Fruit fly (Drosophila melanogaster) whole organism, embryonic: ENCODE data around the gene CG46439.

Experiments used
- Aef1 ChIP-seq: fragments of 200-800 bp; sonication (Bioruptor generic); IDR thresholded peaks from 3 replicates; pipeline ENCODE4 v1.3.6; 2022; ENCODE audit warnings: missing biosample characterization, missing genetic modification characterization
- Asciz ChIP-seq: fragments of 200-800 bp; sonication (Bioruptor generic); optimal IDR thresholded peaks from 2 replicates; lab custom pipeline; 2017; ENCODE audit warnings: missing biosample characterization, mild to moderate bottlenecking, missing genetic modification characterization, missing genetic modification reagents
- CG11560 ChIP-seq: fragments of 200-800 bp; sonication (Bioruptor generic); IDR thresholded peaks from 3 replicates; pipeline ENCODE4 v1.3.6; 2022; ENCODE audit warnings: missing biosample characterization, missing genetic modification characterization
- CG12071 ChIP-seq: fragments of 200-800 bp; sonication (Bioruptor generic); optimal IDR thresholded peaks from 3 replicates; lab custom pipeline; 2018; ENCODE audit warnings: missing biosample characterization, mild to moderate bottlenecking, missing genetic modification characterization
- CG13123 ChIP-seq: fragments of 200-800 bp; sonication (Bioruptor generic); optimal IDR thresholded peaks from 2 replicates; lab custom pipeline; 2016; ENCODE audit warnings: missing biosample characterization, missing genetic modification characterization
- CG17186 ChIP-seq: fragments of 200-800 bp; sonication (Bioruptor generic); optimal IDR thresholded peaks from 3 replicates; lab custom pipeline; 2017; ENCODE audit warnings: missing biosample characterization, missing genetic modification reagents, missing genetic modification characterization
- CG17328 ChIP-seq: fragments of 200-800 bp; sonication (Bioruptor generic); IDR thresholded peaks from 2 replicates; pipeline ENCODE4 v1.3.6; 2022; ENCODE audit warnings: missing biosample characterization, missing genetic modification characterization
- CG2889 ChIP-seq: fragments of 200-800 bp; sonication (Bioruptor generic); IDR thresholded peaks from 3 replicates; pipeline ENCODE4 v1.3.6; 2022; ENCODE audit warnings: missing biosample characterization, missing genetic modification characterization
- CG30403 ChIP-seq: fragments of 200-800 bp; sonication (Bioruptor generic); optimal IDR thresholded peaks from 3 replicates; lab custom pipeline; 2016; ENCODE audit warnings: missing biosample characterization, missing genetic modification characterization
- CG3163 ChIP-seq: fragments of 200-800 bp; sonication (Bioruptor generic); optimal IDR thresholded peaks from 3 replicates; lab custom pipeline; 2016; ENCODE audit warnings: missing biosample characterization, missing genetic modification characterization
- CG3847 ChIP-seq: fragments of 200-800 bp; sonication (Bioruptor generic); IDR thresholded peaks from 2 replicates; pipeline ENCODE4 v1.3.6; 2022; ENCODE audit warnings: missing biosample characterization, missing genetic modification characterization
- CG4282 ChIP-seq: fragments of 200-800 bp; sonication (Bioruptor generic); optimal IDR thresholded peaks from 2 replicates; lab custom pipeline; 2016; ENCODE audit warnings: missing biosample characterization, missing genetic modification characterization
- CG6791 ChIP-seq: fragments of 200-800 bp; sonication (Bioruptor generic); IDR thresholded peaks from 3 replicates; pipeline ENCODE4 v1.3.6; 2022; ENCODE audit warnings: missing biosample characterization, missing genetic modification characterization; ENCODE audit not compliant: partially characterized antibody
- CG7928 ChIP-seq: fragments of 200-800 bp; sonication (Bioruptor generic); optimal IDR thresholded peaks from 2 replicates; lab custom pipeline; 2017; ENCODE audit warnings: missing biosample characterization, mild to moderate bottlenecking, missing genetic modification characterization
- CG8944 ChIP-seq: fragments of 200-800 bp; sonication (Bioruptor generic); optimal IDR thresholded peaks from 3 replicates; lab custom pipeline; 2016; ENCODE audit warnings: missing biosample characterization, missing genetic modification characterization
- CG9215 ChIP-seq: fragments of 200-800 bp; sonication (Bioruptor generic); IDR thresholded peaks from 2 replicates; pipeline ENCODE4 v1.3.6; 2022; ENCODE audit warnings: missing biosample characterization, missing genetic modification characterization
- D ChIP-seq, 2 experiments: fragments of 200-800 bp in 1 of 2; fragments of >200 bp in 1 of 2; sonication (Bioruptor generic) in 1 of 2; optimal IDR thresholded peaks; 2 replicates in 1 of 2; 3 replicates in 1 of 2; lab custom pipeline; 2017; ENCODE audit warnings: mild to moderate bottlenecking in 1 of 2, missing biosample characterization in 1 of 2, missing genetic modification characterization in 1 of 2, missing genetic modification reagents in 1 of 2
- D19A ChIP-seq: fragments of 200-800 bp; optimal IDR thresholded peaks from 3 replicates; lab custom pipeline; 2019; ENCODE audit warnings: missing biosample characterization, mild to moderate bottlenecking, missing genetic modification characterization, moderate library complexity
- D19B ChIP-seq: fragments of 200-800 bp; sonication (Bioruptor generic); optimal IDR thresholded peaks from 2 replicates; lab custom pipeline; 2017; ENCODE audit warnings: missing biosample characterization, mild to moderate bottlenecking, missing genetic modification characterization
- Dip2 ChIP-seq: fragments of 200-800 bp; sonication (Bioruptor generic); IDR thresholded peaks from 2 replicates; pipeline ENCODE4 v1.3.6; 2022; ENCODE audit warnings: missing biosample characterization, missing genetic modification characterization
- Dp ChIP-seq: fragments of 200-800 bp; sonication (Bioruptor generic); optimal IDR thresholded peaks from 2 replicates; lab custom pipeline; 2018; ENCODE audit warnings: missing biosample characterization, mild to moderate bottlenecking, missing genetic modification characterization, moderate library complexity
- Fer1 ChIP-seq: fragments of 200-800 bp; sonication (Bioruptor generic); optimal IDR thresholded peaks from 2 replicates; lab custom pipeline; 2017; ENCODE audit warnings: missing biosample characterization, mild to moderate bottlenecking, missing genetic modification characterization
- Fer2 ChIP-seq: fragments of 200-800 bp; sonication (Bioruptor generic); optimal IDR thresholded peaks from 2 replicates; lab custom pipeline; 2018; ENCODE audit warnings: missing biosample characterization, mild to moderate bottlenecking, missing genetic modification characterization, moderate library complexity
- HHEX ChIP-seq: fragments of 200-800 bp; sonication (Bioruptor generic); optimal IDR thresholded peaks from 3 replicates; lab custom pipeline; 2017; ENCODE audit warnings: missing biosample characterization, mild to moderate bottlenecking, missing genetic modification characterization, missing genetic modification reagents
- NC2α ChIP-seq: fragments of 200-800 bp; sonication (Bioruptor generic); optimal IDR thresholded peaks from 2 replicates; lab custom pipeline; 2016; ENCODE audit warnings: missing biosample characterization, missing genetic modification characterization
- Poxn ChIP-seq: fragments of 200-800 bp; sonication (Bioruptor generic); IDR thresholded peaks from 2 replicates; pipeline ENCODE4 v1.3.6; 2022; ENCODE audit warnings: missing biosample characterization, missing genetic modification characterization
- Scr ChIP-seq: fragments of 200-800 bp; sonication (Bioruptor generic); IDR thresholded peaks from 2 replicates; pipeline ENCODE4 v1.3.6; 2022; ENCODE audit warnings: missing biosample characterization, missing genetic modification characterization; ENCODE audit not compliant: partially characterized antibody
- az2 ChIP-seq: fragments of 200-800 bp; sonication (Bioruptor generic); optimal IDR thresholded peaks from 3 replicates; lab custom pipeline; 2016; ENCODE audit warnings: missing biosample characterization, missing genetic modification characterization
- bab2 ChIP-seq: fragments of 200-800 bp; sonication (Bioruptor generic); optimal IDR thresholded peaks from 2 replicates; lab custom pipeline; 2016; ENCODE audit warnings: missing biosample characterization, missing genetic modification characterization
- cg ChIP-seq: fragments of 200-800 bp; sonication (Bioruptor generic); optimal IDR thresholded peaks from 3 replicates; lab custom pipeline; 2019; ENCODE audit warnings: missing biosample characterization, mild to moderate bottlenecking, missing genetic modification characterization, moderate library complexity
- chm ChIP-seq: fragments of 200-800 bp; sonication (Bioruptor generic); IDR thresholded peaks from 2 replicates; pipeline ENCODE4 v1.3.6; 2022; ENCODE audit warnings: missing biosample characterization, missing genetic modification characterization
- da ChIP-seq: fragments of 200-800 bp; sonication (Bioruptor generic); optimal IDR thresholded peaks from 2 replicates; lab custom pipeline; 2016; ENCODE audit warnings: missing biosample characterization, missing genetic modification characterization
- dan ChIP-seq: fragments of 200-800 bp; sonication (Bioruptor generic); IDR thresholded peaks from 2 replicates; pipeline ENCODE4 v1.3.6; 2022; ENCODE audit warnings: missing biosample characterization, missing genetic modification characterization
- danr ChIP-seq: fragments of 200-800 bp; sonication (Bioruptor generic); IDR thresholded peaks from 2 replicates; pipeline ENCODE4 v1.3.6; 2022; ENCODE audit warnings: missing biosample characterization, missing genetic modification characterization
- fd3F ChIP-seq: fragments of 200-800 bp; sonication (Bioruptor generic); optimal IDR thresholded peaks from 2 replicates; lab custom pipeline; 2018; ENCODE audit warnings: missing biosample characterization, mild to moderate bottlenecking, missing genetic modification characterization, moderate library complexity
- fd64A ChIP-seq: fragments of 200-800 bp; sonication (Bioruptor generic); optimal IDR thresholded peaks from 3 replicates; lab custom pipeline; 2018; ENCODE audit warnings: missing biosample characterization, mild to moderate bottlenecking, missing genetic modification characterization
- gfzf ChIP-seq: fragments of 200-800 bp; sonication (Bioruptor generic); optimal IDR thresholded peaks from 2 replicates; lab custom pipeline; 2016; ENCODE audit warnings: missing biosample characterization, mild to moderate bottlenecking, missing genetic modification characterization, moderate library complexity
- gsb ChIP-seq: fragments of 200-800 bp; sonication (Bioruptor generic); IDR thresholded peaks from 2 replicates; pipeline ENCODE4 v1.3.6; 2022; ENCODE audit warnings: missing biosample characterization, missing genetic modification characterization
- hbn ChIP-seq: fragments of 200-800 bp; sonication (Bioruptor generic); IDR thresholded peaks from 2 replicates; pipeline ENCODE4 v1.3.6; 2022; ENCODE audit warnings: missing biosample characterization, missing genetic modification characterization; ENCODE audit not compliant: partially characterized antibody
- jigr1 ChIP-seq: fragments of 200-800 bp; sonication (Bioruptor generic); IDR thresholded peaks from 3 replicates; pipeline ENCODE4 v1.3.6; 2022; ENCODE audit warnings: missing biosample characterization, missing genetic modification characterization
- maf-S ChIP-seq: fragments of 200-800 bp; sonication (Bioruptor generic); optimal IDR thresholded peaks from 2 replicates; lab custom pipeline; 2016; ENCODE audit warnings: missing biosample characterization, missing genetic modification characterization
- nmo ChIP-seq: fragments of 200-800 bp; sonication (Bioruptor generic); optimal IDR thresholded peaks from 2 replicates; lab custom pipeline; 2018; ENCODE audit warnings: missing biosample characterization, mild to moderate bottlenecking, missing genetic modification characterization, moderate library complexity
- onecut ChIP-seq: fragments of 200-800 bp; sonication (Bioruptor generic); IDR thresholded peaks from 2 replicates; pipeline ENCODE4 v1.3.6; 2022; ENCODE audit warnings: missing biosample characterization, missing genetic modification characterization
- sd ChIP-seq: fragments of 200-800 bp; sonication (Bioruptor generic); optimal IDR thresholded peaks from 3 replicates; lab custom pipeline; 2018; ENCODE audit warnings: missing biosample characterization, mild to moderate bottlenecking, missing genetic modification characterization, moderate library complexity
- sens ChIP-seq: fragments of 200-800 bp; sonication (Bioruptor generic); peaks from one replicate; lab custom pipeline; 2016; ENCODE audit warnings: missing biosample characterization, missing genetic modification characterization
- slp2 ChIP-seq: fragments of 200-800 bp; sonication (Bioruptor generic); optimal IDR thresholded peaks from 2 replicates; lab custom pipeline; 2016; ENCODE audit warnings: missing biosample characterization, missing genetic modification characterization
- so ChIP-seq: fragments of 200-800 bp; sonication (Bioruptor generic); IDR thresholded peaks from 3 replicates; pipeline ENCODE4 v1.3.6; 2022; ENCODE audit warnings: missing biosample characterization, missing genetic modification characterization
- sob ChIP-seq: fragments of 200-800 bp; sonication (Bioruptor generic); IDR thresholded peaks from 2 replicates; pipeline ENCODE4 v1.3.6; 2022; ENCODE audit warnings: missing biosample characterization, missing genetic modification characterization
- stc ChIP-seq: fragments of 200-800 bp; sonication (Bioruptor generic); IDR thresholded peaks from 2 replicates; pipeline ENCODE4 v1.3.6; 2022; ENCODE audit warnings: missing biosample characterization, missing genetic modification characterization
- sug ChIP-seq: fragments of 200-800 bp; optimal IDR thresholded peaks from 2 replicates; lab custom pipeline; 2019; ENCODE audit warnings: missing biosample characterization, mild to moderate bottlenecking, missing genetic modification characterization, moderate library complexity
- tup ChIP-seq: fragments of 200-800 bp; sonication (Bioruptor generic); optimal IDR thresholded peaks from 2 replicates; lab custom pipeline; 2016; ENCODE audit warnings: missing biosample characterization, mild to moderate bottlenecking, missing genetic modification characterization, moderate library complexity
- zfh2 ChIP-seq: fragments of 200-800 bp; sonication (Bioruptor generic); optimal IDR thresholded peaks from 2 replicates; lab custom pipeline; 2016; ENCODE audit warnings: missing biosample characterization, missing genetic modification characterization

CG46439 gene

DNA sequence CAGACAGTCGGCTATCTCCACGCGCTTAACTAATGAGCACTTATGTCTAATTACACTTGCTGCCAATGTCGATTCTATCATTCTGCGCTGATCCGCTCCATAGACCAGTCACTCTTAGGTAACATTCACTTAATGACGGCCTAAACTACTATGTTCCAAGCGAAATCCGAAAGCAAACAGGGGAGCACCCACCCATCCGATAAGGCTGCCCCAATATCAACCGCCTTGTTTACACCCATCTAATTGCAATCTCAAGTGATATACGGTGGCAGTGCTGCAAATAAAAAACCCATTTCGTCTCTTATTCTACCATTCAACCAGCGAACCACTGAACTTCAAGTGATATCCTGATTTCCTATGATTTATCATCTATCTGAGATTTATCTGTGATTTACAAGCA lies 46.6 kb downstream of the CG46439 start (continued):
- no peak for TF ChIP-seq Scr
- TF ChIP-seq dan (GFP tag; lab: Robert Waterston, UW), result no peak
- no peak for TF ChIP-seq zfh2 (GFP tag; lab: Kevin White, UChicago)
- TF ChIP-seq CG8944 (GFP tag; lab: Kevin White, UChicago), result no peak
- no peak for TF ChIP-seq D19A (tag; lab: Kevin White, UChicago)
- no peak for TF ChIP-seq slp2 (GFP tag; lab: Kevin White, UChicago)
- no peak for TF ChIP-seq gfzf
- TF ChIP-seq sens, result no peak
- no peak for TF ChIP-seq onecut (GFP tag; lab: Robert Waterston, UW)
- TF ChIP-seq CG7928 (GFP tag; lab: Kevin White, UChicago), result no peak
- no peak for TF ChIP-seq CG9215 (GFP tag; lab: Robert Waterston, UW)
- no peak for TF ChIP-seq nmo (GFP tag; lab: Kevin White, UChicago)
- TF ChIP-seq D19B, result no peak
- no peak for TF ChIP-seq CG30403 (GFP tag; lab: Kevin White, UChicago)
- TF ChIP-seq gsb (GFP tag; lab: Robert Waterston, UW), result no peak
- TF ChIP-seq CG2889 (GFP tag; lab: Robert Waterston, UW), result no peak
- no peak for TF ChIP-seq CG11560
- TF ChIP-seq hbn, result no peak
- no peak for TF ChIP-seq chm (GFP tag; lab: Robert Waterston, UW)
- TF ChIP-seq Fer2, result peak; percentile 5
- TF ChIP-seq so (GFP tag; lab: Robert Waterston, UW), result no peak
- TF ChIP-seq CG13123 (GFP tag; lab: Kevin White, UChicago), result no peak
- TF ChIP-seq danr, result no peak
- TF ChIP-seq fd64A (GFP tag; lab: Kevin White, UChicago), result peak; percentile 18
- no peak for TF ChIP-seq maf-S (GFP tag; lab: Kevin White, UChicago)
- peak; percentile 18 for TF ChIP-seq fd3F (GFP tag; lab: Kevin White, UChicago)
- no peak for TF ChIP-seq CG3163 (GFP tag; lab: Kevin White, UChicago)
- no peak for TF ChIP-seq Aef1 (GFP tag; lab: Robert Waterston, UW)
- peak; percentile 60 for TF ChIP-seq sug
- TF ChIP-seq CG17328 (GFP tag; lab: Robert Waterston, UW), result no peak
- TF ChIP-seq jigr1 (GFP tag; lab: Robert Waterston, UW), result no peak
- no peak for TF ChIP-seq Dip2 (GFP tag; lab: Robert Waterston, UW)
- TF ChIP-seq cg (GFP tag; lab: Kevin White, UChicago), result no peak
- no peak for TF ChIP-seq CG3847
- peak; percentile 34 for TF ChIP-seq Asciz (GFP tag; lab: Kevin White, UChicago)
- no peak for TF ChIP-seq bab2 (GFP tag; lab: Kevin White, UChicago)
- no peak for TF ChIP-seq Dp (GFP tag; lab: Kevin White, UChicago)
- no peak for TF ChIP-seq Poxn (GFP tag; lab: Robert Waterston, UW)
- no peak for TF ChIP-seq CG6791 (GFP tag; lab: Robert Waterston, UW)
- TF ChIP-seq CG4282 (GFP tag; lab: Kevin White, UChicago), result no peak
- TF ChIP-seq D (optimal IDR thresholded peaks at IDR 0.05; lab: Kevin White, UChicago), result no peak
- no peak for TF ChIP-seq D (GFP tag; optimal IDR thresholded peaks at IDR 0.05; lab: Kevin White, UChicago)
- TF ChIP-seq Fer1 (GFP tag; lab: Kevin White, UChicago), result peak; percentile 86
- TF ChIP-seq NC2α, result no peak
- TF ChIP-seq da (GFP tag; lab: Kevin White, UChicago), result no peak
- TF ChIP-seq tup (GFP tag; lab: Kevin White, UChicago), result no peak
- no peak for TF ChIP-seq stc (GFP tag; lab: Robert Waterston, UW)
- peak; percentile 45; the same call in 1 of the 2 replicates for TF ChIP-seq sob (GFP tag; lab: Robert Waterston, UW)
- peak; percentile 70 for TF ChIP-seq HHEX (GFP tag; lab: Kevin White, UChicago)
- no peak for TF ChIP-seq sd
- peak; percentile 81 for TF ChIP-seq CG12071 (GFP tag; lab: Kevin White, UChicago)
- TF ChIP-seq CG17186, result no peak
- TF ChIP-seq az2 (GFP tag; lab: Kevin White, UChicago), result no peak
